Worm (Caenorhabditis elegans) whole organism, L4/young adult: ENCODE data around the gene F47B7.2.

Experiments
- W03F9.2 ChIP-seq: fragments of 150-350 bp; optimal IDR thresholded peaks from 2 replicates; lab custom pipeline; 2014; ENCODE audit warnings: missing biosample characterization, missing genetic modification characterization
- him-1 ChIP-seq: sonication (generic microtip); optimal IDR thresholded peaks from 2 replicates; lab custom pipeline; 2016; ENCODE audit warnings: missing genotype, missing genetic modification reagents, missing genetic modification characterization, missing compliant biosample characterization

DNA sequence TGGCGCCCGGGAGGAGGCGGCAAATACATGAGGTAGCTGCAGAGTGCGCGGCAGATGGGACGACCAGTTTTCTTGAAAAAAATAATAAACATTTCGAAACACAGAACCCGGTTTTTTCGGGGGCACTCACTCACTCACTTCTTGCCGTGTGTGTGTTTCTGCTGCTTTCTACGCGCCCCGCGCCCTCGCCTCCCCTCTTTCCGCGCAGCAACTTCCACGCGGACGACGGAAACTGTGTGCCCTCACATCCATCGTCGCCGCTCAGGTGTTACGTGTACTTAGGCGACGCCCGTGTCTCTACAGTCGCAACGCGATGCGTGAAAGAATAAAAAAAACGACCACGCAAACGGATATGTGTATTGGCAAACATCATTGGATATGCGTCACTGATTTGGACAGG, 51.9 kb downstream of the F47B7.2 start:
- TF ChIP-seq him-1 (tag; lab: Kevin White, UChicago), result no peak
- no peak for TF ChIP-seq W03F9.2 (tag; lab: Kevin White, UChicago)
